Worm (Caenorhabditis elegans) whole organism, L1 larva: ENCODE results near the gene nhl-2.
A peak's percentile ranks its signal among the peaks of the same experiment; 100 is the strongest.

Source experiments
- aly-2 ChIP-seq: fragments of 150-350 bp; optimal IDR thresholded peaks from 2 replicates; lab custom pipeline; 2014; ENCODE audit warnings: missing biosample characterization, missing genetic modification characterization
- hlh-4 ChIP-seq: sonication (generic microtip); optimal IDR thresholded peaks from 2 replicates; lab custom pipeline; 2016; ENCODE audit warnings: mild to moderate bottlenecking, missing genetic modification characterization, missing compliant biosample characterization
- hpl-2 ChIP-seq: fragments of 150-350 bp; optimal IDR thresholded peaks from 2 replicates; lab custom pipeline; 2014; ENCODE audit warnings: missing biosample characterization, missing genetic modification reagents, missing genetic modification characterization
- mep-1 ChIP-seq: fragments of 150-350 bp; optimal IDR thresholded peaks from 2 replicates; lab custom pipeline; 2014; ENCODE audit warnings: missing biosample characterization, missing genetic modification characterization
- nhr-12 ChIP-seq: sonication (generic microtip); optimal IDR thresholded peaks from 2 replicates; lab custom pipeline; 2017; ENCODE audit warnings: missing biosample characterization, missing genetic modification characterization
- unc-62 ChIP-seq: fragments of 150-350 bp; optimal IDR thresholded peaks from 2 replicates; lab custom pipeline; 2014; ENCODE audit warnings: missing biosample characterization, missing genetic modification reagents, missing genetic modification characterization

DNA sequence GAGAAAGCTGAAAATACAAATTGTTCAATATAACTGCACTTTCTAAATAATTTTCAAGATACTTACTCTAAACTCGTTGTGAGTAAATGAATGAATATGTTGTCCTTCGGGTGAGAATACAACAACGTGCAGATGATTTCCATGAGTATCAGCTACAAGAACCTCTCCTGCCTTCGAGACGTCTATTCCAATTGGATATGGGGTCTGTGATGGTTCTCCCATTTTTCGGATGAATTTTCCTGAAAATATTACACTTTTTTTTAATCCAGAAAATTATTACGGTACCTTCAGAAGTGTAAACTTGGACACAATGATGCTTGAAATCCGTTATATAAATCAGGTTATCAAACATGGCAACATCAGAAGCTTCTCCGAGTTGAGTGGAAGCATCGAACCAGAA lies 3.6 kb downstream of the nhl-2 start:
- TF ChIP-seq unc-62 (GFP tag; lab: Kevin White, UChicago) (no peak), hlh-4 (tag; lab: Kevin White, UChicago) (no peak), mep-1 (tag; lab: Kevin White, UChicago) (no peak), hpl-2 (GFP tag; lab: Kevin White, UChicago) (no peak), nhr-12 (no peak), aly-2 (tag; lab: Kevin White, UChicago) (peak; percentile 33)
